Fruit fly (Drosophila melanogaster) whole organism, embryonic: ENCODE results near the gene CG18428.

Experiments
- Ada2b ChIP-seq: fragments of 200-800 bp; sonication (Bioruptor generic); IDR thresholded peaks from 2 replicates; pipeline ENCODE4 v1.3.6; 2022; ENCODE audit warnings: missing biosample characterization, missing genetic modification characterization
- Aef1 ChIP-seq: fragments of 200-800 bp; sonication (Bioruptor generic); IDR thresholded peaks from 3 replicates; pipeline ENCODE4 v1.3.6; 2022; ENCODE audit warnings: missing biosample characterization, missing genetic modification characterization
- Antp ChIP-seq: fragments of 200-800 bp; sonication (Bioruptor generic); optimal IDR thresholded peaks from 3 replicates; lab custom pipeline; 2016; ENCODE audit warnings: missing biosample characterization, missing genetic modification characterization
- CG11723 ChIP-seq: fragments of 200-800 bp; sonication (Bioruptor generic); optimal IDR thresholded peaks from 2 replicates; lab custom pipeline; 2017; ENCODE audit warnings: missing biosample characterization, mild to moderate bottlenecking, missing genetic modification characterization
- CG1233 ChIP-seq: fragments of 200-800 bp; sonication (Bioruptor generic); optimal IDR thresholded peaks from 4 replicates; lab custom pipeline; 2018; ENCODE audit warnings: missing biosample characterization, mild to moderate bottlenecking, missing genetic modification characterization
- CG14441 ChIP-seq: fragments of 200-800 bp; sonication (Bioruptor generic); IDR thresholded peaks from 2 replicates; pipeline ENCODE4 v1.3.6; 2022; ENCODE audit warnings: missing biosample characterization, missing genetic modification characterization
- CG14710 ChIP-seq: fragments of 200-800 bp; sonication (Bioruptor generic); optimal IDR thresholded peaks from 3 replicates; lab custom pipeline; 2019; ENCODE audit warnings: missing biosample characterization, mild to moderate bottlenecking, missing genetic modification characterization, moderate library complexity
- CG15601 ChIP-seq: fragments of 200-800 bp; sonication (Bioruptor generic); optimal IDR thresholded peaks from 3 replicates; lab custom pipeline; 2019; ENCODE audit warnings: missing biosample characterization, mild to moderate bottlenecking, missing genetic modification characterization, moderate library complexity
- CG16863 ChIP-seq: fragments of 200-800 bp; sonication (Bioruptor generic); optimal IDR thresholded peaks from 3 replicates; lab custom pipeline; 2016; ENCODE audit warnings: missing biosample characterization, missing genetic modification characterization
- CG17912 ChIP-seq: fragments of 200-800 bp; sonication (Bioruptor generic); optimal IDR thresholded peaks from 2 replicates; lab custom pipeline; 2018; ENCODE audit warnings: missing biosample characterization, mild to moderate bottlenecking, missing genetic modification characterization
- CG31388 ChIP-seq: fragments of 200-800 bp; sonication (Bioruptor generic); optimal IDR thresholded peaks from 2 replicates; lab custom pipeline; 2016; ENCODE audit warnings: missing biosample characterization, missing genetic modification characterization
- CG32532 ChIP-seq: fragments of 200-800 bp; sonication (Bioruptor generic); IDR thresholded peaks from 2 replicates; pipeline ENCODE4 v1.3.6; 2022; ENCODE audit warnings: missing biosample characterization, missing genetic modification characterization
- CG32772 ChIP-seq: fragments of 200-800 bp; sonication (Bioruptor generic); IDR thresholded peaks from 2 replicates; pipeline ENCODE4 v1.3.6; 2022; ENCODE audit warnings: missing biosample characterization, missing genetic modification characterization
- CG34376 ChIP-seq: fragments of 200-800 bp; sonication (Bioruptor generic); optimal IDR thresholded peaks from 2 replicates; lab custom pipeline; 2018; ENCODE audit warnings: missing biosample characterization, mild to moderate bottlenecking, missing genetic modification characterization
- CG3726 ChIP-seq: fragments of 200-800 bp; sonication (Bioruptor generic); IDR thresholded peaks from 3 replicates; pipeline ENCODE4, ENCODE4 v1.3.6; 2022; ENCODE audit warnings: missing biosample characterization, missing genetic modification characterization
- CG43689 ChIP-seq: fragments of 200-800 bp; sonication (Bioruptor generic); IDR thresholded peaks from 2 replicates; pipeline ENCODE4 v1.3.6; 2022; ENCODE audit warnings: missing biosample characterization, missing genetic modification characterization
- CG4404 ChIP-seq: fragments of 200-800 bp; sonication (Bioruptor generic); IDR thresholded peaks from 2 replicates; pipeline ENCODE4 v1.3.6; 2022; ENCODE audit warnings: missing biosample characterization, missing genetic modification characterization
- CG4424 ChIP-seq: fragments of 200-800 bp; sonication (Bioruptor generic); optimal IDR thresholded peaks from 3 replicates; lab custom pipeline; 2016; ENCODE audit warnings: missing biosample characterization, missing genetic modification characterization
- CG4617 ChIP-seq: fragments of 200-800 bp; sonication (Bioruptor generic); optimal IDR thresholded peaks from 3 replicates; lab custom pipeline; 2016; ENCODE audit warnings: missing biosample characterization, missing genetic modification characterization, borderline replicate concordance
- CG4820 ChIP-seq: fragments of 200-800 bp; sonication (Bioruptor generic); optimal IDR thresholded peaks from 3 replicates; lab custom pipeline; 2016; ENCODE audit warnings: missing biosample characterization, missing genetic modification characterization
- CG5180 ChIP-seq: fragments of 200-800 bp; sonication (Bioruptor generic); optimal IDR thresholded peaks from 3 replicates; lab custom pipeline; 2017; ENCODE audit warnings: missing biosample characterization, missing genetic modification characterization, mild to moderate bottlenecking, moderate library complexity, missing genetic modification reagents
- CG5953 ChIP-seq: fragments of 200-800 bp; sonication (Bioruptor generic); IDR thresholded peaks from 2 replicates; pipeline ENCODE4 v1.3.6; 2022; ENCODE audit warnings: missing biosample characterization, missing genetic modification characterization
- CG6683 ChIP-seq: fragments of 200-800 bp; sonication (Bioruptor generic); optimal IDR thresholded peaks from 2 replicates; lab custom pipeline; 2017; ENCODE audit warnings: missing biosample characterization, mild to moderate bottlenecking, missing genetic modification characterization, missing genetic modification reagents
- CG8290 ChIP-seq, 3 experiments: fragments of 200-800 bp; sonication (Bioruptor generic); optimal IDR thresholded peaks; 2 replicates each; lab custom pipeline; 2016 to 2019; ENCODE audit warnings: missing biosample characterization in 3 of 3, missing genetic modification characterization in 3 of 3, mild to moderate bottlenecking in 2 of 3, moderate library complexity in 1 of 3
- Dbx ChIP-seq: fragments of 200-800 bp; sonication (Bioruptor generic); IDR thresholded peaks from 3 replicates; pipeline ENCODE4 v1.3.6; 2022; ENCODE audit warnings: missing biosample characterization, missing genetic modification characterization
- Dip3 ChIP-seq: fragments of 200-800 bp; sonication (Bioruptor generic); optimal IDR thresholded peaks from 3 replicates; lab custom pipeline; 2016; ENCODE audit warnings: missing biosample characterization, missing genetic modification characterization
- Dp ChIP-seq: fragments of 200-800 bp; sonication (Bioruptor generic); optimal IDR thresholded peaks from 2 replicates; lab custom pipeline; 2018; ENCODE audit warnings: missing biosample characterization, mild to moderate bottlenecking, missing genetic modification characterization, moderate library complexity
- Dref ChIP-seq: fragments of 200-800 bp; sonication (Bioruptor generic); IDR thresholded peaks from 2 replicates; pipeline ENCODE4 v1.3.6; 2022; ENCODE audit warnings: missing biosample characterization, missing genetic modification characterization
- HLH54F ChIP-seq: fragments of 200-800 bp; sonication (Bioruptor generic); optimal IDR thresholded peaks from 3 replicates; lab custom pipeline; 2016; ENCODE audit warnings: missing biosample characterization, missing genetic modification characterization
- Hey ChIP-seq: fragments of 200-800 bp; sonication (Bioruptor generic); optimal IDR thresholded peaks from 3 replicates; lab custom pipeline; 2018; ENCODE audit warnings: missing biosample characterization, mild to moderate bottlenecking, missing genetic modification characterization
- Lhr ChIP-seq: fragments of 200-800 bp; sonication (Bioruptor generic); optimal IDR thresholded peaks from 3 replicates; lab custom pipeline; 2017; ENCODE audit warnings: mild to moderate bottlenecking, missing biosample characterization, missing genetic modification reagents, missing genetic modification characterization
- MTF-1 ChIP-seq: fragments of 200-800 bp; sonication (Bioruptor generic); optimal IDR thresholded peaks from 2 replicates; lab custom pipeline; 2018; ENCODE audit warnings: missing biosample characterization, mild to moderate bottlenecking, missing genetic modification characterization, borderline replicate concordance
- Optix ChIP-seq: fragments of 200-800 bp; sonication (Bioruptor generic); IDR thresholded peaks from 3 replicates; pipeline ENCODE4 v1.3.6; 2022; ENCODE audit warnings: missing biosample characterization, missing genetic modification characterization
- PHDP ChIP-seq: fragments of 200-800 bp; sonication (Bioruptor generic); optimal IDR thresholded peaks from 3 replicates; lab custom pipeline; 2018; ENCODE audit warnings: missing biosample characterization, mild to moderate bottlenecking, missing genetic modification characterization, moderate library complexity
- Usf ChIP-seq: fragments of 200-800 bp; sonication (Bioruptor generic); optimal IDR thresholded peaks from 2 replicates; lab custom pipeline; 2017; ENCODE audit warnings: missing genotype, missing biosample characterization, missing genetic modification characterization
- Vsx1 ChIP-seq: fragments of 200-800 bp; sonication (Bioruptor generic); optimal IDR thresholded peaks from 2 replicates; lab custom pipeline; 2017; ENCODE audit warnings: missing biosample characterization, mild to moderate bottlenecking, missing genetic modification characterization, missing genetic modification reagents
- YL-1 ChIP-seq: fragments of 200-800 bp; sonication (Bioruptor generic); optimal IDR thresholded peaks from 3 replicates; lab custom pipeline; 2017; ENCODE audit warnings: missing biosample characterization, mild to moderate bottlenecking, missing genetic modification characterization
- bcd ChIP-seq: fragments of 200-800 bp; sonication (Bioruptor generic); optimal IDR thresholded peaks from 2 replicates; lab custom pipeline; 2017; ENCODE audit warnings: missing biosample characterization, mild to moderate bottlenecking, missing genetic modification characterization
- cwo ChIP-seq: fragments of 200-800 bp; sonication (Bioruptor generic); optimal IDR thresholded peaks from 3 replicates; lab custom pipeline; 2017; ENCODE audit warnings: missing biosample characterization, missing genetic modification characterization, mild to moderate bottlenecking, moderate library complexity, missing genetic modification reagents
- en ChIP-seq: fragments of 200-800 bp; sonication (Bioruptor generic); optimal IDR thresholded peaks from 2 replicates; lab custom pipeline; 2016; ENCODE audit warnings: missing biosample characterization, missing genetic modification characterization
- exex ChIP-seq: fragments of 200-800 bp; sonication (Bioruptor generic); optimal IDR thresholded peaks from 4 replicates; lab custom pipeline; 2018; ENCODE audit warnings: missing biosample characterization, mild to moderate bottlenecking, missing genetic modification characterization, moderate library complexity
- h ChIP-seq: fragments of >200 bp; optimal IDR thresholded peaks from 2 replicates; lab custom pipeline; 2017
- kay ChIP-seq: fragments of 200-800 bp; sonication (Bioruptor generic); optimal IDR thresholded peaks from 2 replicates; lab custom pipeline; 2016; ENCODE audit warnings: missing biosample characterization, missing genetic modification characterization
- row ChIP-seq: fragments of 200-800 bp; sonication (Bioruptor generic); IDR thresholded peaks from 3 replicates; pipeline ENCODE4 v1.3.6; 2022; ENCODE audit warnings: missing biosample characterization, missing genetic modification characterization
- unc-4 ChIP-seq: fragments of 200-800 bp; sonication (Bioruptor generic); IDR thresholded peaks from 2 replicates; pipeline ENCODE4 v1.3.6; 2022; ENCODE audit warnings: missing biosample characterization, missing genetic modification characterization; ENCODE audit not compliant: partially characterized antibody
- zfh2 ChIP-seq: fragments of 200-800 bp; sonication (Bioruptor generic); optimal IDR thresholded peaks from 2 replicates; lab custom pipeline; 2016; ENCODE audit warnings: missing biosample characterization, missing genetic modification characterization

CG18428 gene

dm6 chr3R:24137311-24137945, 28.3 kb downstream of the CG18428 start, which contains the start of gene Npc2f (continued):
- TF ChIP-seq Antp (GFP tag; lab: Kevin White, UChicago): no peak
- TF ChIP-seq Aef1 (GFP tag; lab: Robert Waterston, UW): no peak
- TF ChIP-seq CG16863 (GFP tag; lab: Kevin White, UChicago): no peak
- TF ChIP-seq CG32772: no peak
- TF ChIP-seq zfh2 (GFP tag; lab: Kevin White, UChicago): no peak
- TF ChIP-seq CG4424 (GFP tag; lab: Kevin White, UChicago): no peak
- TF ChIP-seq CG34376 (GFP tag; lab: Kevin White, UChicago): peak; percentile 55
- no peak for TF ChIP-seq CG11723 (GFP tag; lab: Kevin White, UChicago)
- no peak for TF ChIP-seq Usf (GFP tag; lab: Kevin White, UChicago)
- TF ChIP-seq Lhr: no peak
- no peak for TF ChIP-seq Dbx

- TF ChIP-seq kay: no peak
- no peak for TF ChIP-seq YL-1 (GFP tag; lab: Kevin White, UChicago)
- TF ChIP-seq en (GFP tag; lab: Kevin White, UChicago): no peak
- peak; percentile 60 for TF ChIP-seq Vsx1 (GFP tag; lab: Kevin White, UChicago)
- no peak for TF ChIP-seq CG4820 (GFP tag; lab: Kevin White, UChicago)
- no peak for TF ChIP-seq CG8290 (GFP tag; optimal IDR thresholded peaks at IDR 0.05; lab: Kevin White, UChicago)
- no peak for TF ChIP-seq CG8290 (tag; optimal IDR thresholded peaks at IDR 0.05; lab: Kevin White, UChicago)
- TF ChIP-seq CG34376 (GFP tag; lab: Kevin White, UChicago): peak; percentile 84
- peak; percentile 74 for TF ChIP-seq Hey
- TF ChIP-seq HLH54F (GFP tag; lab: Kevin White, UChicago): no peak
- no peak for TF ChIP-seq h (lab: Kevin White, UChicago)
- no peak for TF ChIP-seq unc-4 (GFP tag; lab: Robert Waterston, UW)
- TF ChIP-seq Dip3 (GFP tag; lab: Kevin White, UChicago): no peak
- peak; percentile 22 for TF ChIP-seq cwo (GFP tag; lab: Kevin White, UChicago)
- no peak for TF ChIP-seq CG31388 (GFP tag; lab: Kevin White, UChicago)
- no peak for TF ChIP-seq CG3726 (GFP tag; lab: Robert Waterston, UW)
- TF ChIP-seq CG4617 (GFP tag; lab: Kevin White, UChicago): no peak
- TF ChIP-seq CG15601 (tag; lab: Kevin White, UChicago): no peak
- TF ChIP-seq CG17912 (GFP tag; lab: Kevin White, UChicago): no peak
- no peak for TF ChIP-seq CG32532 (GFP tag; lab: Robert Waterston, UW)
- no peak for TF ChIP-seq CG5953 (GFP tag; lab: Robert Waterston, UW)
- no peak for TF ChIP-seq Ada2b
- no peak for TF ChIP-seq Dref (GFP tag; lab: Robert Waterston, UW)
- TF ChIP-seq CG1233 (GFP tag; lab: Kevin White, UChicago): peak; percentile 3
- no peak for TF ChIP-seq MTF-1 (GFP tag; lab: Kevin White, UChicago)
- no peak for TF ChIP-seq CG4404
- TF ChIP-seq CG14710 (tag; lab: Kevin White, UChicago): no peak
- no peak for TF ChIP-seq Optix
- no peak for TF ChIP-seq CG14441
- no peak for TF ChIP-seq CG43689 (GFP tag; lab: Robert Waterston, UW)
- no peak for TF ChIP-seq bcd (GFP tag; lab: Kevin White, UChicago)
- peak; percentile 18 for TF ChIP-seq PHDP
- TF ChIP-seq CG5180: no peak
- TF ChIP-seq exex (tag; lab: Kevin White, UChicago): peak; percentile 95
- peak; percentile 19; the same call in 1 of the 3 replicates for TF ChIP-seq row (GFP tag; lab: Robert Waterston, UW)
- no peak for TF ChIP-seq Dp (GFP tag; lab: Kevin White, UChicago)
- no peak for TF ChIP-seq CG6683
Measured at dm6 chr3R:24138478-24139455, 29.6 kb downstream of the CG18428 start.
